Worm (Caenorhabditis elegans): ENCODE data around the gene set-21.

set-21 gene

ce11 chrIV:4407055-4407461 is 16.4 kb downstream of the set-21 start (continued):
- no peak for TF ChIP-seq nhr-12 (tag; optimal IDR thresholded peaks at IDR 0.05)
- peak; percentile 62 for TF ChIP-seq rnt-1 (tag; optimal IDR thresholded peaks at IDR 0.05)
- no peak for TF ChIP-seq fos-1 (tag; optimal IDR thresholded peaks at IDR 0.05)
- TF ChIP-seq zag-1 (tag; optimal IDR thresholded peaks at IDR 0.05), result no peak
- TF ChIP-seq grh-1 (GFP tag; IDR thresholded peaks at IDR 0.05), result no peak
- peak; percentile 52 to 54 for TF ChIP-seq efl-1 (optimal IDR thresholded peaks at IDR 0.05)
- TF ChIP-seq efl-1 (GFP tag; optimal IDR thresholded peaks at IDR 0.05 in 1 of 2), result peak; percentile 12 to 93
- TF ChIP-seq C34B4.2 (tag; optimal IDR thresholded peaks at IDR 0.05), result peak; percentile 48
- no peak for TF ChIP-seq unc-30 (tag; optimal IDR thresholded peaks at IDR 0.05)
- peak; percentile 5 for TF ChIP-seq irx-1 (tag; optimal IDR thresholded peaks at IDR 0.05)
- peak; percentile 67 for TF ChIP-seq lin-14 (GFP tag; optimal IDR thresholded peaks at IDR 0.05)
- no peak for TF ChIP-seq aly-2 (tag; optimal IDR thresholded peaks at IDR 0.05)
- no peak for TF ChIP-seq ama-1 (optimal IDR thresholded peaks at IDR 0.05)

ce11 chrIV:4408714-4409113 is 18.1 kb downstream of the set-21 start:
- no peak for TF ChIP-seq ceh-63 (GFP tag; optimal IDR thresholded peaks at IDR 0.05)
- no peak for TF ChIP-seq efl-1 (optimal IDR thresholded peaks at IDR 0.05)
- peak in 1 of 2 experiments; percentile 81 for TF ChIP-seq efl-1 (GFP tag; optimal IDR thresholded peaks at IDR 0.05 in 1 of 2)
- no peak for TF ChIP-seq egl-13 (tag; optimal IDR thresholded peaks at IDR 0.05)

- TF ChIP-seq ceh-88 (GFP tag; IDR thresholded peaks at IDR 0.05) (no peak), nhr-85 (tag) (peak; percentile 18), isw-1 (GFP tag; IDR thresholded peaks at IDR 0.05) (no peak), efl-1 (optimal IDR thresholded peaks at IDR 0.05) (no peak), efl-1 (GFP tag; optimal IDR thresholded peaks at IDR 0.05 in 1 of 2) (peak in 1 of 2 experiments; percentile 70)
Measured at ce11 chrIV:4410526-4410925, 19.9 kb downstream of the set-21 start.

- TF ChIP-seq unc-130 (tag; optimal IDR thresholded peaks at IDR 0.05), result no peak
- TF ChIP-seq unc-62 (GFP tag; optimal IDR thresholded peaks at IDR 0.05), result no peak
- no peak for TF ChIP-seq ceh-82 (tag; optimal IDR thresholded peaks at IDR 0.05)
- no peak for TF ChIP-seq unc-98 (GFP tag; IDR thresholded peaks at IDR 0.05)
- TF ChIP-seq lir-3 (tag; optimal IDR thresholded peaks at IDR 0.05; ENCODE audit: poor library complexity), result no peak
- no peak for TF ChIP-seq ztf-4 (tag; optimal IDR thresholded peaks at IDR 0.05)
- TF ChIP-seq Y116A8C.19 (tag; optimal IDR thresholded peaks at IDR 0.05; ENCODE audit: borderline replicate concordance), result no peak
- TF ChIP-seq grh-1 (GFP tag; IDR thresholded peaks at IDR 0.05), result no peak
- no peak for TF ChIP-seq swsn-7 (tag; optimal IDR thresholded peaks at IDR 0.05)
- no peak for TF ChIP-seq nhr-85 (tag)
- TF ChIP-seq nhr-11 (tag; optimal IDR thresholded peaks at IDR 0.05), result no peak
- TF ChIP-seq sox-4 (tag; optimal IDR thresholded peaks at IDR 0.05), result no peak
- no peak for TF ChIP-seq blmp-1 (tag; optimal IDR thresholded peaks at IDR 0.05)
Measured at ce11 chrIV:4411311-4411947, 20.8 kb downstream of the set-21 start.

ce11 chrIV:4411948-4412335 is 21.3 kb downstream of the set-21 start:
- TF ChIP-seq mep-1 (tag; optimal IDR thresholded peaks at IDR 0.05) (no peak), efl-1 (optimal IDR thresholded peaks at IDR 0.05) (no peak), efl-1 (GFP tag; optimal IDR thresholded peaks at IDR 0.05 in 1 of 2) (peak in 1 of 2 experiments; percentile 60)

ce11 chrIV:4413114-4413513 is 22.5 kb downstream of the set-21 start:
- TF ChIP-seq efl-1 (optimal IDR thresholded peaks at IDR 0.05) (no peak), efl-1 (GFP tag; optimal IDR thresholded peaks at IDR 0.05 in 1 of 2) (peak in 1 of 2 experiments; percentile 58), sup-37 (GFP tag; optimal IDR thresholded peaks at IDR 0.05) (no peak)

ce11 chrIV:4422029-4422428 is 31.4 kb downstream of the set-21 start, which contains the start of gene clec-175:
Gene clec-175, plus strand, starts transcription at chrIV:4422329.
- no peak for TF ChIP-seq dpl-1 (GFP tag; optimal IDR thresholded peaks at IDR 0.05)
- no peak for TF ChIP-seq lin-14 (GFP tag; optimal IDR thresholded peaks at IDR 0.05)
- TF ChIP-seq nhr-90 (tag; optimal IDR thresholded peaks at IDR 0.05; ENCODE audit: poor library complexity), result no peak
- TF ChIP-seq nhr-71 (tag; optimal IDR thresholded peaks at IDR 0.05), result no peak
- no peak for TF ChIP-seq mab-9 (GFP tag; IDR thresholded peaks at IDR 0.05)
- no peak for TF ChIP-seq unc-98 (GFP tag; IDR thresholded peaks at IDR 0.05)
- TF ChIP-seq pax-3 (tag; optimal IDR thresholded peaks at IDR 0.05), result no peak
- no peak for TF ChIP-seq zag-1 (tag; optimal IDR thresholded peaks at IDR 0.05)
- no peak for TF ChIP-seq C04F5.9 (tag; optimal IDR thresholded peaks at IDR 0.05)
- no peak for TF ChIP-seq xbp-1 (tag; optimal IDR thresholded peaks at IDR 0.05)
- no peak for TF ChIP-seq sup-37 (GFP tag; optimal IDR thresholded peaks at IDR 0.05)
- TF ChIP-seq tlp-1 (tag; optimal IDR thresholded peaks at IDR 0.05), result no peak

Data from whole organism, L1 larva.